Fruit fly (Drosophila melanogaster) Kc167 (cell line): ENCODE measurements around the gene CG5946.

ENCODE experiments used
- Myc ChIP-seq: fragments of >200 bp; optimal IDR thresholded peaks from 2 replicates; lab custom pipeline; 2017; ENCODE audit warnings: missing external identifiers
- Sin3A ChIP-seq: fragments of >200 bp; optimal IDR thresholded peaks from 2 replicates; lab custom pipeline; 2018; ENCODE audit warnings: missing external identifiers
- h ChIP-seq: fragments of >200 bp; optimal IDR thresholded peaks from 3 replicates; lab custom pipeline; 2018; ENCODE audit warnings: missing external identifiers
- insv ChIP-seq: fragments of >200 bp; optimal IDR thresholded peaks from 3 replicates; lab custom pipeline; 2018; ENCODE audit warnings: missing external identifiers
- psq ChIP-seq: fragments of >200 bp; optimal IDR thresholded peaks from 2 replicates; lab custom pipeline; 2017; ENCODE audit warnings: missing external identifiers
- ttk ChIP-seq: sonication (Bioruptor generic); optimal IDR thresholded peaks from 2 replicates; lab custom pipeline; 2017; ENCODE audit warnings: missing external identifiers

CG5946 gene

dm6 chr3L:11821723-11822445 is at the start of gene CG5946, which contains the start of gene CG11597:
TSS of gene CG5946 (minus strand) at chr3L:11822275.
TSS of gene CG11597 (minus strand) at chr3L:11822275.
- no peak for TF ChIP-seq h (lab: Kevin White, UChicago)
- no peak for TF ChIP-seq insv
- no peak for TF ChIP-seq Myc (lab: Kevin White, UChicago)
- no peak for TF ChIP-seq Sin3A (lab: Kevin White, UChicago)
- no peak for TF ChIP-seq psq (lab: Kevin White, UChicago)
- TF ChIP-seq ttk (lab: Kevin White, UChicago) = no peak

DNA sequence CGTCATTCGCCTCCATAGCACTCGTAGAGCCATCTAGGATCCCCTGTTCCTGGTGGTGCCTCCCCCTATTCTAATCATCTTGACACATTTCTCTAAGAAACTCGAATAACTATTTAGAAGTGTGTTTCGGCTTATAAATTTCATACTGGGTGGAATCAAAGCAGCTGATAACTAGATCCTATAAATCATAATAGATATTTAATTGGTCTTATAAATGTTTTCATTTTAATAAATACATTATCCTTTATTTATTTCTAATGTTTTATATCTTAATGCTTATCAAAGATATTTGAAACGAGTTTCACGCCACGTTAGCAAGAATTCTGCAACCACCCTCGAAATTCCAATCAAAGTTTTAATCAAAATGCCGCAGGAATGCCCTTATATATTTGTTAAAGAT is 49.1 kb upstream of the CG5946 start, which contains the start of gene CG5906:
CG5906 (minus strand) TSS at position 101 of the 400 bp plus-strand sequence.
- TF ChIP-seq ttk (lab: Kevin White, UChicago) (no peak), insv (no peak), Sin3A (lab: Kevin White, UChicago) (no peak), psq (lab: Kevin White, UChicago) (no peak), Myc (lab: Kevin White, UChicago) (no peak), h (lab: Kevin White, UChicago) (no peak)

- TF ChIP-seq Myc (lab: Kevin White, UChicago) (no peak), h (lab: Kevin White, UChicago) (no peak), Sin3A (lab: Kevin White, UChicago) (no peak), ttk (lab: Kevin White, UChicago) (no peak), insv (no peak), psq (lab: Kevin White, UChicago) (no peak)
Observed at dm6 chr3L:11869328-11869727, 47.3 kb upstream of the CG5946 start.

- TF ChIP-seq ttk (lab: Kevin White, UChicago) (no peak), psq (lab: Kevin White, UChicago) (no peak), Myc (lab: Kevin White, UChicago) (no peak), insv (no peak), h (lab: Kevin White, UChicago) (no peak), Sin3A (lab: Kevin White, UChicago) (no peak)
Observed at dm6 chr3L:11863587-11863986, 41.5 kb upstream of the CG5946 start.

- no peak for TF ChIP-seq psq (lab: Kevin White, UChicago)
- TF ChIP-seq insv = no peak
- no peak for TF ChIP-seq Sin3A (lab: Kevin White, UChicago)
- no peak for TF ChIP-seq h (lab: Kevin White, UChicago)
- no peak for TF ChIP-seq Myc (lab: Kevin White, UChicago)
- TF ChIP-seq ttk (lab: Kevin White, UChicago) = no peak
Observed at dm6 chr3L:11862266-11862665, 40.2 kb upstream of the CG5946 start.

DNA sequence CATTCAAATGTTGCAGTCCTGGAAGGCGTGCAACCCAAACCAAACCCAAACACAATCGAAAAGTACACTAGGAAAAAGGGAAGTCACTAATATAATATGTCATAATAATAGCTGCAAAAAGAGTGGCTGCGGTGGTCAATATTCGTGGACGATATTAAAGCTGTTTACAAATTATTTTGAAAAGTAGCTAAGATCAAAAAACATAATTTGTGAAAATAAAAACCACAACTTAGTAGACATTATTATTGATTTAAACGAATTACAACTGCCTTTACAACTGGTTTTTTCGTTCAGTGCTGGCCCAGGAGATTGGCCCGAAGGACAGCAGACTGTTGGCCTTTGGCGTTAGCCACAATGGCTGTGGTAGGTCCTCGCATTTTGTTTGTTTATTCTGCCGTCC is 36.7 kb upstream of the CG5946 start:
- TF ChIP-seq ttk (lab: Kevin White, UChicago) (no peak), Myc (lab: Kevin White, UChicago) (no peak), Sin3A (lab: Kevin White, UChicago) (no peak)

dm6 chr3L:11852924-11853323 is 30.8 kb upstream of the CG5946 start:
- TF ChIP-seq Myc (lab: Kevin White, UChicago) (no peak), h (lab: Kevin White, UChicago) (no peak), psq (lab: Kevin White, UChicago) (no peak), Sin3A (lab: Kevin White, UChicago) (no peak), insv (no peak), ttk (lab: Kevin White, UChicago) (no peak)

dm6 chr3L:11847703-11848102 is 25.6 kb upstream of the CG5946 start, which contains the start of gene CG12521:
TSS of gene CG12521 (minus strand) at chr3L:11847803.
- TF ChIP-seq psq (lab: Kevin White, UChicago) = no peak
- no peak for TF ChIP-seq ttk (lab: Kevin White, UChicago)
- no peak for TF ChIP-seq insv
- TF ChIP-seq h (lab: Kevin White, UChicago) = no peak
- TF ChIP-seq Myc (lab: Kevin White, UChicago) = no peak
- no peak for TF ChIP-seq Sin3A (lab: Kevin White, UChicago)

DNA sequence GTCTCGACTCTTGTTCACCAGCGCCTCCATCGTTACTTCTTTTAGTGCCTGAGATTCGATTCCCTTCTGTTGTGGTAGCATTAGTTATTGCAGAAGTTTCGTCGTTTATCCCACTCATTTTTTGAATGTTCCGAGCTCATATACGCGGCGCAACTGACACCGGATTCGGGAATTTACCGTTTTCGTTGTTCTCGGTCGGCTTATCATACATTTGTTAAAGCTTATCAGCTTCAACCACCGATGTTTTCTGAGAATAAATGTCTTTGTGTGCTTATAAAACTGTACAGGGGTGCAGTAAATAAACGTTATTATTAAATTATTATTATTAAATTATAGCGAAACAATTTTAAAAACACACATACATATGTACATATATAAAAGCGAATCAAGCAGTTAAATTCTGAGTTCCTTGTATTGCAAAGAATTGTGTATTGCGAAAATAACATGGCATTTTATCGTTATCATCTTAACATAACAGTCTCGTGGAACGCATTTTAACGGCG is 14.6 kb upstream of the CG5946 start, which contains the start of gene CG43064:
CG43064 (minus strand) TSS at position 147 of the 503 bp plus-strand sequence.
- TF ChIP-seq Myc (lab: Kevin White, UChicago) (no peak), ttk (lab: Kevin White, UChicago) (no peak), insv (no peak), Sin3A (lab: Kevin White, UChicago) (no peak), psq (lab: Kevin White, UChicago) (no peak), h (lab: Kevin White, UChicago) (no peak)

dm6 chr3L:11833296-11833717 is 11.2 kb upstream of the CG5946 start, which contains the start of gene CycA:
TSS of gene CycA (minus strand) at chr3L:11833578.
- no peak for TF ChIP-seq h (lab: Kevin White, UChicago)
- TF ChIP-seq ttk (lab: Kevin White, UChicago) = no peak
- no peak for TF ChIP-seq insv
- TF ChIP-seq psq (lab: Kevin White, UChicago) = no peak
- no peak for TF ChIP-seq Sin3A (lab: Kevin White, UChicago)
- TF ChIP-seq Myc (lab: Kevin White, UChicago) = no peak

DNA sequence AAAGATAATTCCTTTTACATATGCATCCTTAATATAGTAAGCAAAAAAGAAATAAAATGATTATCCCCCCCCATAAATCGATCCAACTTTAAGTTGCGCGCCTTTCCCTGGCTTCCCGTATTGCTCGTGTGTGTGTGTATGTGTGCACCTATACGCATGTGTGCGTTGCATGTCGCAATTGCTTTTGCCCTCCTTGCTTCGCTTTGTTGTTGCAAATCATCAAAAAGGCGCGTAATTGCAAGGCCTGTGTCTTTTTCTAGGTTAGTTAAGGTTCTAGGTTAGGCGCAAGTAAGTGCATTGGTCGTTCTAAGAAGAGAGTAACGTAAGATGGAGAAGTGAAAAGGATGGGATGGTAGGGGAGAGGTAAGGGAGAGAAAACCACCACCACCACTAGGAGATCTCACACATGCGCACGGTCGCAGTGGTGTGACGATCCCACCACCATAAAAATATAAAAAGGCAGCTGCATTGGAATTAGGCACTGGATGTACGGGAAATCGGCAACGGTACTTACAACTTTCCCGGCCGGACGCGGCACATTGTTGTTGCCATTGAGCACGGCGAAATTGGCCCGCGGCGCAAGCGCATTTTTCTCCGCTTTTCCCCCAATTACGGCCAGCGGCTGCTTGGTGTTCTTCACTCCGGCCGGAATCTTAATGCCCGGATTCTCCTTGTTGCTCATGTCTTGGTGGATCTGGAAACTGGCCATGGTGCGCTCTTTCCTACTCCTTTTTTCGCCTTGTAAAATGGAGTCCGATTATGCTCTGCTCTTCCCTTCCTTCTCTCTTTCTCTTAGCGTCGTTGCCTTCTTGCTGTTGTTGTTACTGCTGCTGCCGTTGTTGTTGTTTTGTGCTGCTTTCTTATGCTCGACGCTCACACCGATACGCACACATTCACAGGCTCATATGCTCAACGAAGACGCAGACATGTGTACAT is 10.6 kb upstream of the CG5946 start:
- no peak for TF ChIP-seq h (lab: Kevin White, UChicago)
- TF ChIP-seq insv = no peak
- TF ChIP-seq Sin3A (lab: Kevin White, UChicago) = no peak
- TF ChIP-seq ttk (lab: Kevin White, UChicago) = no peak
- TF ChIP-seq Myc (lab: Kevin White, UChicago) = no peak
- no peak for TF ChIP-seq psq (lab: Kevin White, UChicago)
